Worm (Caenorhabditis elegans) whole organism, young adult: Measurements from ENCODE around the gene F58D12.1.

Experiments
- B0035.1 ChIP-seq: sonication (generic microtip); optimal IDR thresholded peaks from 2 replicates; lab custom pipeline; 2016; ENCODE audit warnings: missing genetic modification characterization, mild to moderate bottlenecking, missing compliant biosample characterization, missing genotype, missing genetic modification reagents
- F57A8.1 ChIP-seq: fragments of 200-800 bp; sonication (Bioruptor generic); optimal IDR thresholded peaks from 2 replicates; lab custom pipeline; 2018; ENCODE audit warnings: mild to moderate bottlenecking, missing genetic modification characterization, moderate library complexity, missing compliant biosample characterization
- K11D2.4 ChIP-seq: fragments of 200-800 bp; sonication (Bioruptor generic); IDR thresholded peaks from 2 replicates; pipeline ENCODE4 v1.3.6; 2022; ENCODE audit warnings: missing genetic modification reagents, missing genetic modification characterization, missing compliant biosample characterization
- cebp-1 ChIP-seq, 2 experiments: fragments of 200-800 bp in 1 of 2; sonication (Bioruptor generic) in 1 of 2; sonication (generic microtip) in 1 of 2; IDR thresholded peaks in 1 of 2; optimal IDR thresholded peaks in 1 of 2; 2 replicates each; pipeline versions ENCODE4 v1.3.6 to Lab custom; 2017 to 2022; ENCODE audit warnings: missing compliant biosample characterization in 2 of 2, missing genetic modification characterization in 2 of 2, mild to moderate bottlenecking in 1 of 2, missing genetic modification reagents in 1 of 2, moderate library complexity in 1 of 2
- ceh-100 ChIP-seq: fragments of 200-800 bp; sonication (Bioruptor generic); IDR thresholded peaks from 2 replicates; pipeline ENCODE4 v1.3.6; 2022; ENCODE audit warnings: missing genetic modification reagents, missing genetic modification characterization, missing compliant biosample characterization
- egl-18 ChIP-seq: fragments of 200-800 bp; sonication (Bioruptor generic); IDR thresholded peaks from 2 replicates; pipeline ENCODE4 v1.3.6; 2022; ENCODE audit warnings: missing genetic modification reagents, missing genetic modification characterization, missing compliant biosample characterization
- hlh-26 ChIP-seq: fragments of 200-800 bp; sonication (Bioruptor generic); conservative IDR thresholded peaks from 2 replicates; pipeline ENCODE4 v1.3.6; 2022; ENCODE audit warnings: missing genetic modification reagents, missing genetic modification characterization, missing compliant biosample characterization
- nfya-1 ChIP-seq: sonication (generic microtip); optimal IDR thresholded peaks from 2 replicates; lab custom pipeline; 2017; ENCODE audit warnings: antibody characterized with exemption, missing compliant biosample characterization, missing genetic modification characterization, borderline replicate concordance; ENCODE audit not compliant: insufficient read depth
- nhr-120 ChIP-seq: fragments of 200-800 bp; sonication (Bioruptor generic); IDR thresholded peaks from 2 replicates; pipeline ENCODE4 v1.3.6; 2022; ENCODE audit warnings: missing genetic modification characterization, missing compliant biosample characterization
- snpc-4 ChIP-seq, 5 experiments: fragments of 150-350 bp in 1 of 5; sonication (generic microtip) in 4 of 5; optimal IDR thresholded peaks; 2 replicates each; lab custom pipeline; 2014 to 2018; ENCODE audit warnings: missing genetic modification characterization in 5 of 5, missing biosample characterization in 3 of 5, antibody characterized with exemption in 2 of 5, mild to moderate bottlenecking in 2 of 5, missing compliant biosample characterization in 2 of 5, missing genotype in 2 of 5, moderate library complexity in 2 of 5, missing genetic modification reagents in 1 of 5

- TF ChIP-seq nhr-120 (GFP tag; lab: Robert Waterston, UW) (no peak), K11D2.4 (GFP tag; lab: Robert Waterston, UW) (no peak), ceh-100 (GFP tag; lab: Robert Waterston, UW) (no peak), snpc-4 (GFP tag; optimal IDR thresholded peaks at IDR 0.05; lab: Kevin White, UChicago) (no peak), snpc-4 (tag; optimal IDR thresholded peaks at IDR 0.05; lab: Kevin White, UChicago) (no peak), B0035.1 (tag; lab: Kevin White, UChicago) (no peak), F57A8.1 (GFP tag; lab: Kevin White, UChicago) (no peak), nfya-1 (tag; lab: Kevin White, UChicago) (no peak), hlh-26 (GFP tag; lab: Robert Waterston, UW) (no peak), cebp-1 (GFP tag; IDR thresholded peaks at IDR 0.05; lab: Robert Waterston, UW) (no peak), cebp-1 (tag; optimal IDR thresholded peaks at IDR 0.05; lab: Kevin White, UChicago) (no peak), egl-18 (GFP tag; lab: Robert Waterston, UW) (no peak)
Observed at ce11 chrV:14005812-14006211, 43.6 kb upstream of the F58D12.1 start, which contains the start of gene ric-7.
